Worm (Caenorhabditis elegans) whole organism, L4/young adult: ENCODE results near the gene cab-1.

ENCODE experiments used
- W03F9.2 ChIP-seq: fragments of 150-350 bp; optimal IDR thresholded peaks from 2 replicates; lab custom pipeline; 2014; ENCODE audit warnings: missing biosample characterization, missing genetic modification characterization
- dao-5 ChIP-seq: sonication (generic microtip); optimal IDR thresholded peaks from 2 replicates; lab custom pipeline; 2016; ENCODE audit warnings: missing genotype, missing genetic modification characterization, moderate library complexity, missing compliant biosample characterization
- him-1 ChIP-seq: sonication (generic microtip); optimal IDR thresholded peaks from 2 replicates; lab custom pipeline; 2016; ENCODE audit warnings: missing genotype, missing genetic modification reagents, missing genetic modification characterization, missing compliant biosample characterization

DNA sequence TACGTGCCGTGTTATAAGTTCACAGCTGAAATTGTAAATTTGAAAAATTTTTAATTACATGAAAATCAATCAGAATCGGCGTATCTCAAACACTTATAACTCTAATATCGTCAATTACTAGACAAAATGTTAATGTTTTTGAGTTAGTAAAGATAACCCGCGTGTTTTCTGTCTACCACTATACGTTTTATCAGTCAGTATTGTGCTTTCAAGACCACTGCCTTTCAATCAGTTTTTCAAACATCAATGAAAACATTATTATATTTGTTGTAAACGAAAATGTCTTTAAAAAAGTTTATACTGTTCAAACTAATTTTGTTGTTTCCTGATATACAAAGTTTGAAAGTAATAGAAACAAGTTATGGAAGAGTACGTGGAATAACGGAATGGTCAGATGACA lies 10.0 kb upstream of the cab-1 start:
- TF ChIP-seq W03F9.2 (tag; lab: Kevin White, UChicago) (no peak), him-1 (no peak), dao-5 (no peak)
